Fruit fly (Drosophila melanogaster) whole organism, pupa: ENCODE results near the gene arm.

Source experiments
- CG17806 ChIP-seq: fragments of 200-800 bp; sonication (Bioruptor generic); optimal IDR thresholded peaks from 2 replicates; lab custom pipeline; 2018; ENCODE audit warnings: missing biosample characterization, mild to moderate bottlenecking, missing genetic modification characterization, moderate library complexity
- CG34367 ChIP-seq: fragments of 200-800 bp; sonication (Bioruptor generic); optimal IDR thresholded peaks from 2 replicates; lab custom pipeline; 2018; ENCODE audit warnings: missing biosample characterization, mild to moderate bottlenecking, missing genetic modification characterization
- CG4496 ChIP-seq: fragments of 200-800 bp; sonication (Bioruptor generic); IDR thresholded peaks from 3 replicates; pipeline ENCODE4 v1.3.6; 2022; ENCODE audit warnings: missing biosample characterization, missing genetic modification characterization
- CG8159 ChIP-seq: fragments of 200-800 bp; sonication (Bioruptor generic); optimal IDR thresholded peaks from 3 replicates; lab custom pipeline; 2018; ENCODE audit warnings: missing biosample characterization, mild to moderate bottlenecking, missing genetic modification characterization, moderate library complexity
- CG8301 ChIP-seq: fragments of 200-800 bp; sonication (Bioruptor generic); optimal IDR thresholded peaks from 2 replicates; lab custom pipeline; 2018; ENCODE audit warnings: missing biosample characterization, mild to moderate bottlenecking, missing genetic modification characterization
- CG9948 ChIP-seq: fragments of 200-800 bp; sonication (Bioruptor generic); optimal IDR thresholded peaks from 2 replicates; lab custom pipeline; 2018; ENCODE audit warnings: missing biosample characterization, mild to moderate bottlenecking, missing genetic modification characterization, moderate library complexity
- D1 ChIP-seq: fragments of 200-800 bp; sonication (Bioruptor generic); optimal IDR thresholded peaks from 2 replicates; lab custom pipeline; 2018; ENCODE audit warnings: missing biosample characterization, mild to moderate bottlenecking, missing genetic modification characterization, moderate library complexity
- EcR ChIP-seq: fragments of 200-800 bp; sonication (Bioruptor generic); optimal IDR thresholded peaks from 3 replicates; lab custom pipeline; 2019; ENCODE audit warnings: missing biosample characterization, missing genetic modification characterization, mild to moderate bottlenecking, moderate library complexity, missing genetic modification reagents
- Ets98B ChIP-seq: fragments of 200-800 bp; sonication (Bioruptor generic); IDR thresholded peaks from 2 replicates; pipeline ENCODE4 v1.3.6; 2022; ENCODE audit warnings: missing biosample characterization, missing genetic modification characterization
- Pif1A ChIP-seq: fragments of 200-800 bp; sonication (Bioruptor generic); optimal IDR thresholded peaks from 3 replicates; lab custom pipeline; 2016; ENCODE audit warnings: missing biosample characterization, missing genetic modification characterization
- fd96Ca ChIP-seq: fragments of 200-800 bp; sonication (Bioruptor generic); IDR thresholded peaks from 3 replicates; pipeline ENCODE4 v1.3.6; 2022; ENCODE audit warnings: missing biosample characterization, missing genetic modification characterization

dm6 chrX:1880779-1881178, 19.7 kb downstream of the arm start:
- no peak for TF ChIP-seq CG8301 (tag; lab: Kevin White, UChicago)
- TF ChIP-seq fd96Ca (GFP tag; lab: Robert Waterston, UW), result no peak
- TF ChIP-seq CG17806, result no peak
- TF ChIP-seq CG4496 (GFP tag; lab: Robert Waterston, UW), result no peak
- TF ChIP-seq CG34367 (tag; lab: Kevin White, UChicago), result no peak
- TF ChIP-seq Ets98B (GFP tag; lab: Robert Waterston, UW), result no peak
- no peak for TF ChIP-seq D1 (tag; lab: Kevin White, UChicago)
- no peak for TF ChIP-seq EcR (GFP tag; lab: Kevin White, UChicago)
- TF ChIP-seq CG9948 (tag; lab: Kevin White, UChicago), result no peak
- no peak for TF ChIP-seq Pif1A
- no peak for TF ChIP-seq CG8159 (tag; lab: Kevin White, UChicago)
